Worm (Caenorhabditis elegans): Measurements from ENCODE around the gene ugt-14.

ugt-14 gene

ce11 chrV:4937337-4937736 is 31.3 kb downstream of the ugt-14 start:
- TF ChIP-seq hnd-1 (tag; optimal IDR thresholded peaks at IDR 0.05) (no peak), ceh-36 (tag; optimal IDR thresholded peaks at IDR 0.05) (no peak), hmg-4 (GFP tag; optimal IDR thresholded peaks at IDR 0.05) (no peak), ama-1 (optimal IDR thresholded peaks at IDR 0.05) (no peak), pes-1 (GFP tag; IDR thresholded peaks at IDR 0.05) (no peak), tbx-37 (GFP tag; conservative IDR thresholded peaks at IDR 0.05) (no peak), B0310.2 (tag; optimal IDR thresholded peaks at IDR 0.05) (no peak), sea-1 (GFP tag; conservative IDR thresholded peaks at IDR 0.05) (no peak), F13C5.2 (tag; optimal IDR thresholded peaks at IDR 0.05) (no peak), tra-4 (tag; optimal IDR thresholded peaks at IDR 0.05) (no peak), ceh-13 (GFP tag; optimal IDR thresholded peaks at IDR 0.05) (no peak), scrt-1 (GFP tag; IDR thresholded peaks at IDR 0.05) (no peak), hmbx-1 (tag; optimal IDR thresholded peaks at IDR 0.05) (no peak), flt-1 (GFP tag; IDR thresholded peaks at IDR 0.05) (no peak), ets-7 (tag; optimal IDR thresholded peaks at IDR 0.05) (no peak)

- TF ChIP-seq B0310.2 (tag; optimal IDR thresholded peaks at IDR 0.05), result no peak
- TF ChIP-seq ama-1 (optimal IDR thresholded peaks at IDR 0.05), result no peak
- TF ChIP-seq ceh-13 (GFP tag; optimal IDR thresholded peaks at IDR 0.05), result no peak
- no peak for TF ChIP-seq tra-4 (tag; optimal IDR thresholded peaks at IDR 0.05)
- no peak for TF ChIP-seq flt-1 (GFP tag; IDR thresholded peaks at IDR 0.05)
- TF ChIP-seq sea-1 (GFP tag; conservative IDR thresholded peaks at IDR 0.05), result no peak
- no peak for TF ChIP-seq pes-1 (GFP tag; IDR thresholded peaks at IDR 0.05)
- TF ChIP-seq ets-7 (tag; optimal IDR thresholded peaks at IDR 0.05), result no peak
- no peak for TF ChIP-seq tbx-37 (GFP tag; conservative IDR thresholded peaks at IDR 0.05)
- TF ChIP-seq hmbx-1 (tag; optimal IDR thresholded peaks at IDR 0.05), result no peak
- no peak for TF ChIP-seq tbx-11 (GFP tag; IDR thresholded peaks at IDR 0.05)
- no peak for TF ChIP-seq ceh-36 (tag; optimal IDR thresholded peaks at IDR 0.05)
- no peak for TF ChIP-seq scrt-1 (GFP tag; IDR thresholded peaks at IDR 0.05)
- TF ChIP-seq F13C5.2 (tag; optimal IDR thresholded peaks at IDR 0.05), result no peak
Measured at ce11 chrV:4944219-4944618, 38.2 kb downstream of the ugt-14 start, which contains the start of gene str-211. Gene str-211 (minus strand): TSS chrV:4944319.

ce11 chrV:4948635-4949034 is 42.6 kb downstream of the ugt-14 start, which contains the start of gene str-209:
Gene str-209 (plus strand): TSS chrV:4948935.
- no peak for TF ChIP-seq pes-1 (GFP tag; IDR thresholded peaks at IDR 0.05)
- no peak for TF ChIP-seq tbx-11 (GFP tag; IDR thresholded peaks at IDR 0.05)
- TF ChIP-seq flt-1 (GFP tag; IDR thresholded peaks at IDR 0.05), result no peak
- TF ChIP-seq ama-1 (optimal IDR thresholded peaks at IDR 0.05), result no peak
- TF ChIP-seq F13C5.2 (tag; optimal IDR thresholded peaks at IDR 0.05), result no peak
- TF ChIP-seq hnd-1 (tag; optimal IDR thresholded peaks at IDR 0.05), result no peak
- TF ChIP-seq ets-7 (tag; optimal IDR thresholded peaks at IDR 0.05), result no peak
- TF ChIP-seq ceh-36 (tag; optimal IDR thresholded peaks at IDR 0.05), result no peak
- TF ChIP-seq scrt-1 (GFP tag; IDR thresholded peaks at IDR 0.05), result no peak
- no peak for TF ChIP-seq aly-1 (tag; optimal IDR thresholded peaks at IDR 0.05)
- TF ChIP-seq hmbx-1 (tag; optimal IDR thresholded peaks at IDR 0.05), result no peak
- no peak for TF ChIP-seq sea-1 (GFP tag; conservative IDR thresholded peaks at IDR 0.05)
- no peak for TF ChIP-seq hmg-4 (GFP tag; optimal IDR thresholded peaks at IDR 0.05)
- TF ChIP-seq B0310.2 (tag; optimal IDR thresholded peaks at IDR 0.05), result no peak
- TF ChIP-seq tbx-37 (GFP tag; conservative IDR thresholded peaks at IDR 0.05), result no peak
- TF ChIP-seq ceh-13 (GFP tag; optimal IDR thresholded peaks at IDR 0.05), result no peak

ce11 chrV:4951434-4951833 is 45.4 kb downstream of the ugt-14 start, which contains the start of gene str-207:
Gene str-207 (plus strand): TSS chrV:4951734.
- TF ChIP-seq B0310.2 (tag; optimal IDR thresholded peaks at IDR 0.05) (no peak), tbx-37 (GFP tag; conservative IDR thresholded peaks at IDR 0.05) (no peak), hmbx-1 (tag; optimal IDR thresholded peaks at IDR 0.05) (no peak), hmg-4 (GFP tag; optimal IDR thresholded peaks at IDR 0.05) (no peak), ama-1 (optimal IDR thresholded peaks at IDR 0.05) (no peak), scrt-1 (GFP tag; IDR thresholded peaks at IDR 0.05) (no peak)

- TF ChIP-seq hnd-1 (tag; optimal IDR thresholded peaks at IDR 0.05), result no peak
- no peak for TF ChIP-seq tra-4 (tag; optimal IDR thresholded peaks at IDR 0.05)
- no peak for TF ChIP-seq pes-1 (GFP tag; IDR thresholded peaks at IDR 0.05)
- no peak for TF ChIP-seq flt-1 (GFP tag; IDR thresholded peaks at IDR 0.05)
Measured at ce11 chrV:4956529-4956928, 50.5 kb downstream of the ugt-14 start, which contains the start of gene str-208. Gene str-208 (plus strand): TSS chrV:4956829.

- TF ChIP-seq sea-1 (GFP tag; conservative IDR thresholded peaks at IDR 0.05) (no peak), scrt-1 (GFP tag; IDR thresholded peaks at IDR 0.05) (no peak), F13C5.2 (tag; optimal IDR thresholded peaks at IDR 0.05) (no peak), B0310.2 (tag; optimal IDR thresholded peaks at IDR 0.05) (no peak), ceh-36 (tag; optimal IDR thresholded peaks at IDR 0.05) (peak; percentile 48)
Measured at ce11 chrV:4957619-4958018, 51.6 kb downstream of the ugt-14 start.
